Fruit fly (Drosophila melanogaster) whole organism, prepupa: ENCODE measurements around the gene CG4042.

Experiments
- CG9139 ChIP-seq: fragments of 200-800 bp; sonication (Bioruptor generic); optimal IDR thresholded peaks from 3 replicates; lab custom pipeline; 2017; ENCODE audit warnings: missing biosample characterization, mild to moderate bottlenecking, missing genetic modification characterization
- Ets96B ChIP-seq: fragments of 200-800 bp; optimal IDR thresholded peaks from 2 replicates; lab custom pipeline; 2019; ENCODE audit warnings: missing biosample characterization, mild to moderate bottlenecking, missing genetic modification characterization, moderate library complexity
- Hr38 ChIP-seq: sonication (Bioruptor generic); optimal IDR thresholded peaks from 2 replicates; lab custom pipeline; 2016; ENCODE audit warnings: missing biosample characterization, missing genetic modification characterization
- OdsH ChIP-seq: fragments of 200-800 bp; sonication (Bioruptor generic); optimal IDR thresholded peaks from 3 replicates; lab custom pipeline; 2016; ENCODE audit warnings: missing biosample characterization, missing genetic modification characterization

dm6 chr3L:20730323-20731238, 40.7 kb downstream of the CG4042 start, which contains the start of gene CG13252:
- TF ChIP-seq CG9139 (GFP tag; lab: Kevin White, UChicago) (peak; percentile 35), Ets96B (tag; lab: Kevin White, UChicago) (peak; percentile 7), OdsH (GFP tag; lab: Kevin White, UChicago) (no peak), Hr38 (GFP tag; lab: Kevin White, UChicago) (no peak)
